Fruit fly (Drosophila melanogaster) whole organism, embryonic: ENCODE results near the gene Rtca.

Experiments
- Antp ChIP-seq: fragments of 200-800 bp; sonication (Bioruptor generic); optimal IDR thresholded peaks from 3 replicates; lab custom pipeline; 2016; ENCODE audit warnings: missing biosample characterization, missing genetic modification characterization
- Bgb ChIP-seq: fragments of 200-800 bp; sonication (Bioruptor generic); IDR thresholded peaks from 2 replicates; pipeline ENCODE4 v1.3.6; 2022; ENCODE audit warnings: missing biosample characterization, missing genetic modification characterization; ENCODE audit not compliant: partially characterized antibody
- CG11695 ChIP-seq: fragments of 200-800 bp; sonication (Bioruptor generic); IDR thresholded peaks from 3 replicates; pipeline ENCODE4 v1.3.6; 2022; ENCODE audit warnings: missing biosample characterization, missing genetic modification characterization
- CG12659 ChIP-seq: fragments of 200-800 bp; sonication (Bioruptor generic); optimal IDR thresholded peaks from 3 replicates; lab custom pipeline; 2017; ENCODE audit warnings: mild to moderate bottlenecking, missing biosample characterization, missing genetic modification reagents, missing genetic modification characterization
- CG14050 ChIP-seq: fragments of 200-800 bp; sonication (Bioruptor generic); IDR thresholded peaks from 3 replicates; pipeline ENCODE4 v1.3.6; 2022; ENCODE audit warnings: missing biosample characterization, missing genetic modification characterization
- CG15073 ChIP-seq: fragments of 200-800 bp; sonication (Bioruptor generic); optimal IDR thresholded peaks from 2 replicates; lab custom pipeline; 2016; ENCODE audit warnings: missing biosample characterization, missing genetic modification characterization
- CG17385 ChIP-seq: fragments of 200-800 bp; sonication (Bioruptor generic); optimal IDR thresholded peaks from 3 replicates; lab custom pipeline; 2018; ENCODE audit warnings: missing biosample characterization, mild to moderate bottlenecking, missing genetic modification characterization
- CG17802 ChIP-seq: fragments of 200-800 bp; sonication (Bioruptor generic); optimal IDR thresholded peaks from 2 replicates; lab custom pipeline; 2018; ENCODE audit warnings: missing biosample characterization, mild to moderate bottlenecking, missing genetic modification characterization, moderate library complexity
- CG18764 ChIP-seq: fragments of 200-800 bp; sonication (Bioruptor generic); optimal IDR thresholded peaks from 3 replicates; lab custom pipeline; 2016; ENCODE audit warnings: missing biosample characterization, missing genetic modification characterization
- CG2678 ChIP-seq: fragments of 200-800 bp; sonication (Bioruptor generic); optimal IDR thresholded peaks from 3 replicates; lab custom pipeline; 2019; ENCODE audit warnings: missing biosample characterization, mild to moderate bottlenecking, missing genetic modification characterization, moderate library complexity
- CG32532 ChIP-seq: fragments of 200-800 bp; sonication (Bioruptor generic); IDR thresholded peaks from 2 replicates; pipeline ENCODE4 v1.3.6; 2022; ENCODE audit warnings: missing biosample characterization, missing genetic modification characterization
- CG33213 ChIP-seq: fragments of 200-800 bp; sonication (Bioruptor generic); optimal IDR thresholded peaks from 3 replicates; lab custom pipeline; 2016; ENCODE audit warnings: missing biosample characterization, missing genetic modification characterization
- CG34376 ChIP-seq: fragments of 200-800 bp; sonication (Bioruptor generic); optimal IDR thresholded peaks from 2 replicates; lab custom pipeline; 2018; ENCODE audit warnings: missing biosample characterization, mild to moderate bottlenecking, missing genetic modification characterization
- CG3995 ChIP-seq: fragments of 200-800 bp; sonication (Bioruptor generic); optimal IDR thresholded peaks from 3 replicates; lab custom pipeline; 2016; ENCODE audit warnings: missing biosample characterization, missing genetic modification characterization
- CG7357 ChIP-seq: fragments of 200-800 bp; sonication (Bioruptor generic); IDR thresholded peaks from 3 replicates; pipeline ENCODE4 v1.3.6; 2022; ENCODE audit warnings: missing biosample characterization, missing genetic modification characterization
- CG7963 ChIP-seq: fragments of 200-800 bp; sonication (Bioruptor generic); IDR thresholded peaks from 3 replicates; pipeline ENCODE4 v1.3.6; 2022; ENCODE audit warnings: missing biosample characterization, missing genetic modification characterization; ENCODE audit not compliant: partially characterized antibody
- CG8290 ChIP-seq, 3 experiments: fragments of 200-800 bp; sonication (Bioruptor generic); optimal IDR thresholded peaks; 2 replicates each; lab custom pipeline; 2016 to 2019; ENCODE audit warnings: missing biosample characterization in 3 of 3, missing genetic modification characterization in 3 of 3, mild to moderate bottlenecking in 2 of 3, moderate library complexity in 1 of 3
- CoRest ChIP-seq: fragments of 200-800 bp; sonication (Bioruptor generic); optimal IDR thresholded peaks from 3 replicates; lab custom pipeline; 2018; ENCODE audit warnings: missing biosample characterization, mild to moderate bottlenecking, missing genetic modification characterization, moderate library complexity
- D ChIP-seq, 2 experiments: fragments of 200-800 bp in 1 of 2; fragments of >200 bp in 1 of 2; sonication (Bioruptor generic) in 1 of 2; optimal IDR thresholded peaks; 2 replicates in 1 of 2; 3 replicates in 1 of 2; lab custom pipeline; 2017; ENCODE audit warnings: mild to moderate bottlenecking in 1 of 2, missing biosample characterization in 1 of 2, missing genetic modification characterization in 1 of 2, missing genetic modification reagents in 1 of 2
- D19A ChIP-seq: fragments of 200-800 bp; optimal IDR thresholded peaks from 3 replicates; lab custom pipeline; 2019; ENCODE audit warnings: missing biosample characterization, mild to moderate bottlenecking, missing genetic modification characterization, moderate library complexity
- Dfd ChIP-seq, 2 experiments: fragments of >200 bp; optimal IDR thresholded peaks; 2 replicates each; lab custom pipeline; 2017; ENCODE audit warnings: missing biosample characterization in 2 of 2, missing genetic modification characterization in 2 of 2
- Fer3 ChIP-seq: fragments of 200-800 bp; sonication (Bioruptor generic); optimal IDR thresholded peaks from 2 replicates; lab custom pipeline; 2018; ENCODE audit warnings: missing biosample characterization, mild to moderate bottlenecking, missing genetic modification characterization, moderate library complexity
- HmgZ ChIP-seq: fragments of 200-800 bp; sonication (Bioruptor generic); optimal IDR thresholded peaks from 2 replicates; lab custom pipeline; 2018; ENCODE audit warnings: missing biosample characterization, mild to moderate bottlenecking, missing genetic modification characterization
- Meics ChIP-seq: fragments of 200-800 bp; sonication (Bioruptor generic); optimal IDR thresholded peaks from 2 replicates; lab custom pipeline; 2017; ENCODE audit warnings: missing biosample characterization, mild to moderate bottlenecking, missing genetic modification characterization
- NfI ChIP-seq: fragments of 200-800 bp; sonication (Bioruptor generic); optimal IDR thresholded peaks from 3 replicates; lab custom pipeline; 2018; ENCODE audit warnings: missing biosample characterization, mild to moderate bottlenecking, missing genetic modification characterization, moderate library complexity
- Scr ChIP-seq: fragments of 200-800 bp; sonication (Bioruptor generic); IDR thresholded peaks from 2 replicates; pipeline ENCODE4 v1.3.6; 2022; ENCODE audit warnings: missing biosample characterization, missing genetic modification characterization; ENCODE audit not compliant: partially characterized antibody
- Sry-δ ChIP-seq: fragments of 200-800 bp; sonication (Bioruptor generic); optimal IDR thresholded peaks from 2 replicates; lab custom pipeline; 2016; ENCODE audit warnings: missing biosample characterization, missing genetic modification characterization
- Stat92E ChIP-seq, 3 experiments: fragments of >200 bp in 2 of 3; fragments of 200-800 bp in 1 of 3; sonication (Bioruptor generic) in 1 of 3; optimal IDR thresholded peaks; 2 replicates each; lab custom pipeline; 2017 to 2019; ENCODE audit warnings: missing biosample characterization in 3 of 3, missing genetic modification characterization in 3 of 3, mild to moderate bottlenecking in 1 of 3, moderate library complexity in 1 of 3
- TFAM ChIP-seq: fragments of 200-800 bp; sonication (Bioruptor generic); optimal IDR thresholded peaks from 2 replicates; lab custom pipeline; 2017; ENCODE audit warnings: missing biosample characterization, missing genetic modification characterization, inconsistent platforms
- Xbp1 ChIP-seq: fragments of 200-800 bp; sonication (Bioruptor generic); optimal IDR thresholded peaks from 3 replicates; lab custom pipeline; 2016; ENCODE audit warnings: missing biosample characterization, mild to moderate bottlenecking, missing genetic modification characterization
- bcd ChIP-seq: fragments of 200-800 bp; sonication (Bioruptor generic); optimal IDR thresholded peaks from 2 replicates; lab custom pipeline; 2017; ENCODE audit warnings: missing biosample characterization, mild to moderate bottlenecking, missing genetic modification characterization
- dmrt99B ChIP-seq: fragments of 200-800 bp; sonication (Bioruptor generic); optimal IDR thresholded peaks from 2 replicates; lab custom pipeline; 2018; ENCODE audit warnings: missing biosample characterization, mild to moderate bottlenecking, missing genetic modification characterization, moderate library complexity
- fd96Cb ChIP-seq: fragments of 200-800 bp; sonication (Bioruptor generic); optimal IDR thresholded peaks from 2 replicates; lab custom pipeline; 2018; ENCODE audit warnings: missing biosample characterization, mild to moderate bottlenecking, missing genetic modification characterization, moderate library complexity
- gem ChIP-seq: fragments of 200-800 bp; sonication (Bioruptor generic); optimal IDR thresholded peaks from 2 replicates; lab custom pipeline; 2019; ENCODE audit warnings: missing biosample characterization, mild to moderate bottlenecking, missing genetic modification characterization, moderate library complexity
- gsb-n ChIP-seq: fragments of 200-800 bp; sonication (Bioruptor generic); optimal IDR thresholded peaks from 3 replicates; lab custom pipeline; 2018; ENCODE audit warnings: missing biosample characterization, mild to moderate bottlenecking, missing genetic modification characterization
- hbn ChIP-seq: fragments of 200-800 bp; sonication (Bioruptor generic); IDR thresholded peaks from 2 replicates; pipeline ENCODE4 v1.3.6; 2022; ENCODE audit warnings: missing biosample characterization, missing genetic modification characterization; ENCODE audit not compliant: partially characterized antibody
- her ChIP-seq: fragments of 200-800 bp; sonication (Bioruptor generic); optimal IDR thresholded peaks from 2 replicates; lab custom pipeline; 2016; ENCODE audit warnings: missing biosample characterization, missing genetic modification characterization
- lbe ChIP-seq: fragments of 200-800 bp; sonication (Bioruptor generic); optimal IDR thresholded peaks from 2 replicates; lab custom pipeline; 2016; ENCODE audit warnings: missing biosample characterization, mild to moderate bottlenecking, missing genetic modification characterization
- salm ChIP-seq: fragments of 200-800 bp; sonication (Bioruptor generic); optimal IDR thresholded peaks from 2 replicates; lab custom pipeline; 2018; ENCODE audit warnings: missing biosample characterization, mild to moderate bottlenecking, missing genetic modification characterization
- slou ChIP-seq: fragments of 200-800 bp; sonication (Bioruptor generic); optimal IDR thresholded peaks from 3 replicates; lab custom pipeline; 2016; ENCODE audit warnings: missing biosample characterization, missing genetic modification characterization
- sna ChIP-seq: fragments of 200-800 bp; sonication (Bioruptor generic); IDR thresholded peaks from 2 replicates; pipeline ENCODE4 v1.3.6; 2022; ENCODE audit warnings: missing biosample characterization, missing genetic modification characterization; ENCODE audit not compliant: partially characterized antibody
- ssp ChIP-seq: fragments of 200-800 bp; sonication (Bioruptor generic); IDR thresholded peaks from 2 replicates; pipeline ENCODE4 v1.3.6; 2022; ENCODE audit warnings: missing biosample characterization, missing genetic modification characterization
- stwl ChIP-seq: fragments of 200-800 bp; sonication (Bioruptor generic); optimal IDR thresholded peaks from 3 replicates; lab custom pipeline; 2018; ENCODE audit warnings: missing biosample characterization, mild to moderate bottlenecking, missing genetic modification characterization, moderate library complexity
- trem ChIP-seq: fragments of 200-800 bp; optimal IDR thresholded peaks from 3 replicates; lab custom pipeline; 2019; ENCODE audit warnings: missing biosample characterization, mild to moderate bottlenecking, missing genetic modification characterization, moderate library complexity
- zen ChIP-seq: fragments of 200-800 bp; sonication (Bioruptor generic); optimal IDR thresholded peaks from 3 replicates; lab custom pipeline; 2018; ENCODE audit warnings: missing biosample characterization, mild to moderate bottlenecking, missing genetic modification characterization, moderate library complexity
- zfh1 ChIP-seq: fragments of 200-800 bp; sonication (Bioruptor generic); IDR thresholded peaks from 3 replicates; pipeline ENCODE4 v1.3.6; 2022; ENCODE audit warnings: missing biosample characterization, missing genetic modification characterization

Rtca gene

DNA sequence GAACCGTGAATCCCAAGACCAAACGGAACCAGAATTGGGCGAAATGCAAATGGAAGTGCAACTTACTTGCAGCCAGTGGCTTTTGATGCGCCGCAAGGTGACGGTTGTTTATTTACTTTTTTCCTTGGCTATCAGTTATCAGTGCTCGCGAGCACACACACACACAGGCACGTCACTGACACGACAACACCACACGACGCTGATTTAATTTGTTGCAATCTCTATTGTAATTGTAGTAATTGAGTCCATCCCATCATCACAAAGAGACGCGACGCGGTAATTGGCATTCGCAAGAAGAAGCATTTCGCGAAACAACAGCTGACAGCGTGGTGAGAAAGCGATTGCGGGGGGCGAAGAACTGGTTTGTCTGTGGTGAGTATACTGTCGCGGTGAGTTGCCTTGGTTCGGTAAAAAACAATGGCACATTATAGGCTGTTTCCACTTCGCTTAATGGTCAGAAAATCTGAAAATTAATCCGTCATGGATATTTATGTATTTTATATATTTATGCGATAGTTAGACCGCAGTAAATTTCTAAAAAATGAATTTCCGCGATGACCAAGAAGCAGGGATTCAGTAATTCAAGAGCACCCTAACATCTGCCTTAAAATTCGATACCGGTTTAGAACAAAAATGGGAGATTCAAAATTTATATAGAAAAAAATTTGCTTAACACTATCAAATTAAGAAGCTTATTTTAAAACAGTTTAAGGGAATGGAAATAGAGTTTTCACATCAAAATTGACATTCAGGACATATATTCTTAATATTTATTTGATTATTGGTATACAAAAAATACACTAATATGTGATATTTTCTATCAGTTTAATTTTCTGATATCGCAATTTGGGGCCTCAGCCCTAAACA lies 30.0 kb upstream of the Rtca start, which contains the start of the genes Actn and usp:
Actn (minus strand) TSS at position 331 of the 867 bp plus-strand sequence.
usp (minus strand) TSS at position 331 of the 867 bp plus-strand sequence.
- no peak for TF ChIP-seq CG8290 (GFP tag; optimal IDR thresholded peaks at IDR 0.05; lab: Kevin White, UChicago)
- TF ChIP-seq CG8290 (tag; optimal IDR thresholded peaks at IDR 0.05; lab: Kevin White, UChicago) = peak in 1 of 2 experiments; percentile 57
- no peak for TF ChIP-seq CG15073
- TF ChIP-seq D (optimal IDR thresholded peaks at IDR 0.05; lab: Kevin White, UChicago) = no peak
- TF ChIP-seq D (GFP tag; optimal IDR thresholded peaks at IDR 0.05; lab: Kevin White, UChicago) = peak; percentile 43
- TF ChIP-seq CG17385 (GFP tag; lab: Kevin White, UChicago) = peak; percentile 89
- TF ChIP-seq gsb-n (tag; lab: Kevin White, UChicago) = peak; percentile 58
- no peak; the same call in 1 of the 2 replicates for TF ChIP-seq Bgb (GFP tag; lab: Robert Waterston, UW)
- peak; percentile 22 for TF ChIP-seq Meics (GFP tag; lab: Kevin White, UChicago)
- TF ChIP-seq ssp = peak; percentile 92
- peak; percentile 56 for TF ChIP-seq trem (tag; lab: Kevin White, UChicago)
- no peak for TF ChIP-seq Antp (GFP tag; lab: Kevin White, UChicago)
- TF ChIP-seq bcd = peak; percentile 31
- peak; percentile 28 for TF ChIP-seq Xbp1
- TF ChIP-seq Scr (GFP tag; lab: Robert Waterston, UW) = 0 out of 2 replicates have a peak, but pooled peaks have one; percentile 17
- peak in 1 of 2 experiments; percentile 48 for TF ChIP-seq Dfd (GFP tag; optimal IDR thresholded peaks at IDR 0.05; lab: Kevin White, UChicago)
- peak; percentile 12 for TF ChIP-seq lbe (GFP tag; lab: Kevin White, UChicago)
- TF ChIP-seq slou (GFP tag; lab: Kevin White, UChicago) = no peak
- TF ChIP-seq CG33213 = peak; percentile 18
- peak; percentile 12 for TF ChIP-seq CG34376 (GFP tag; lab: Kevin White, UChicago)
- peak; percentile 44 for TF ChIP-seq CG2678
- no peak for TF ChIP-seq NfI
- TF ChIP-seq CG17802 (tag; lab: Kevin White, UChicago) = peak; percentile 83
- peak; percentile 30 for TF ChIP-seq HmgZ (tag; lab: Kevin White, UChicago)
- TF ChIP-seq CG14050 = no peak
- 0 out of 2 replicates have a peak, but pooled peaks have one; percentile 10 for TF ChIP-seq CG32532 (GFP tag; lab: Robert Waterston, UW)
- TF ChIP-seq Fer3 = peak; percentile 20
- TF ChIP-seq TFAM = no peak
- TF ChIP-seq CG18764 (GFP tag; lab: Kevin White, UChicago) = no peak
- peak; percentile 3 for TF ChIP-seq Sry-δ (GFP tag; lab: Kevin White, UChicago)
- peak; percentile 38 for TF ChIP-seq zen (tag; lab: Kevin White, UChicago)
- no peak for TF ChIP-seq CG7963 (GFP tag; lab: Robert Waterston, UW)
- peak; percentile 42 for TF ChIP-seq CoRest (tag; lab: Kevin White, UChicago)
- TF ChIP-seq CG3995 (GFP tag; lab: Kevin White, UChicago) = peak; percentile 39
- TF ChIP-seq salm (tag; lab: Kevin White, UChicago) = no peak
- peak; percentile 40 for TF ChIP-seq D19A (tag; lab: Kevin White, UChicago)
- TF ChIP-seq stwl (tag; lab: Kevin White, UChicago) = peak; percentile 40
- TF ChIP-seq fd96Cb (tag; lab: Kevin White, UChicago) = no peak
- peak; percentile 89 for TF ChIP-seq CG7357 (GFP tag; lab: Robert Waterston, UW)
- TF ChIP-seq zfh1 (GFP tag; lab: Robert Waterston, UW) = peak; percentile 13; the same call in 1 of the 3 replicates
- peak in 1 of 3 experiments; percentile 80 for TF ChIP-seq Stat92E (GFP tag; optimal IDR thresholded peaks at IDR 0.05; lab: Kevin White, UChicago)
- TF ChIP-seq her = no peak
- peak; percentile 59 for TF ChIP-seq gem (tag; lab: Kevin White, UChicago)
- TF ChIP-seq hbn = no peak
- peak; percentile 22 for TF ChIP-seq dmrt99B (tag; lab: Kevin White, UChicago)
- TF ChIP-seq CG11695 (GFP tag; lab: Robert Waterston, UW) = no peak
- TF ChIP-seq CG12659 (GFP tag; lab: Kevin White, UChicago) = peak; percentile 27
- TF ChIP-seq sna (GFP tag; lab: Robert Waterston, UW) = no peak
